Worm (Caenorhabditis elegans): ENCODE data around the gene rep-1.

Gene rep-1

DNA sequence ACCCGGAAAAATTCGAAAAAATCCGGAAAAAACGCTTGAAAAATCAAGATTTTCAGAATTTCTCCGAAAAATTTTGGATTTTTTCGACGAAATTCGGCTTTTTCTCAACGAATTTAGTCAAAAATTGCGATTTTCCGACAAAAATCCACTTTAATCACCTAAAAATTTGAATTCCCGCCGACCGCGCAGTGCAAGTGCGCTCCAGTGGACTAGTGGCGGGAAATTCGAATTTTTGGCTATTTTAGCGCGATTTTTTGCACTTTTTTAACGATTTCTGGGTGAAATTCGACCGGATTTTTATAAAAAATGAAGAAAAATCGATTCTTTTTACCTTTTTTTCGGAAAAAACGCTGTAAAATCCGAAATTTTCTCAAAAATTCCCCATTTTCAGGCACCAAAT, 35.7 kb upstream of the rep-1 start:
- TF ChIP-seq lin-54 (GFP tag; optimal IDR thresholded peaks at IDR 0.05): peak; percentile 95
- peak; percentile 61 for TF ChIP-seq lsl-1 (GFP tag; optimal IDR thresholded peaks at IDR 0.05)
- no peak for TF ChIP-seq T07F8.4 (tag; optimal IDR thresholded peaks at IDR 0.05)
- peak; percentile 2 for TF ChIP-seq tbp1 (GFP tag; optimal IDR thresholded peaks at IDR 0.05)
- peak; percentile 50 for TF ChIP-seq efl-1 (GFP tag; optimal IDR thresholded peaks at IDR 0.05)
- peak; percentile 87 for TF ChIP-seq mcd-1 (GFP tag; IDR thresholded peaks at IDR 0.05)
- peak; percentile 16 for TF ChIP-seq dpl-1 (GFP tag; optimal IDR thresholded peaks at IDR 0.05)
- no peak for TF ChIP-seq snpc-3.4 (tag; optimal IDR thresholded peaks at IDR 0.05)

DNA sequence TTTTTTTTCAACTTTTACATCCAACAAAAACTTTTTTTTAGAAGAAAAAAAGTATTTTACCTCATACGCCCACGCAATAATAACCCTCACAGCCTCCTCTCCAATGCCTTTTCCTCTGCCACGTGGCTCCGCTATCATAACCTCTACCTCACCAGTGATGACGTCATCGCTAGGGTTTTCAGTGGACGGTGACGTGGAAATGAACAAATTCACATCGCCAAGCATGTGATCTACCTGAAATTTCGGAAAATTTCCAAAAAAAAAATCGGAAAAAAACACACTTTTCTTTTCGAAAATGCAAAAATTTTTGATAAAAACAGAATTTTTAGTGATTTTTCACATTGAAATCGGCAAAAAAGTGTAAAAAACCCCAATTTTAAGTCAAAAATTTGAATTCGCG, 30.7 kb upstream of the rep-1 start:
- TF ChIP-seq chd-7 (tag; optimal IDR thresholded peaks at IDR 0.05): no peak
- no peak for TF ChIP-seq nhr-90 (tag; optimal IDR thresholded peaks at IDR 0.05)
- no peak for TF ChIP-seq ceh-58 (GFP tag; IDR thresholded peaks at IDR 0.05)
- no peak for TF ChIP-seq somi-1 (GFP tag; optimal IDR thresholded peaks at IDR 0.05)
- TF ChIP-seq hmg-1.2 (GFP tag; IDR thresholded peaks at IDR 0.05): no peak
- TF ChIP-seq C06A6.2 (GFP tag; conservative IDR thresholded peaks at IDR 0.05): no peak
- no peak for TF ChIP-seq ceh-40 (GFP tag; IDR thresholded peaks at IDR 0.05)
- no peak for TF ChIP-seq egl-18 (GFP tag; IDR thresholded peaks at IDR 0.05)
- no peak for TF ChIP-seq cebp-1 (GFP tag; IDR thresholded peaks at IDR 0.05)
- TF ChIP-seq cebp-1 (tag; optimal IDR thresholded peaks at IDR 0.05): no peak
- no peak for TF ChIP-seq nhr-27 (tag; optimal IDR thresholded peaks at IDR 0.05)
- no peak for TF ChIP-seq Y95B8A.8 (GFP tag; IDR thresholded peaks at IDR 0.05)
- no peak for TF ChIP-seq unc-62 (GFP tag; optimal IDR thresholded peaks at IDR 0.05)

DNA sequence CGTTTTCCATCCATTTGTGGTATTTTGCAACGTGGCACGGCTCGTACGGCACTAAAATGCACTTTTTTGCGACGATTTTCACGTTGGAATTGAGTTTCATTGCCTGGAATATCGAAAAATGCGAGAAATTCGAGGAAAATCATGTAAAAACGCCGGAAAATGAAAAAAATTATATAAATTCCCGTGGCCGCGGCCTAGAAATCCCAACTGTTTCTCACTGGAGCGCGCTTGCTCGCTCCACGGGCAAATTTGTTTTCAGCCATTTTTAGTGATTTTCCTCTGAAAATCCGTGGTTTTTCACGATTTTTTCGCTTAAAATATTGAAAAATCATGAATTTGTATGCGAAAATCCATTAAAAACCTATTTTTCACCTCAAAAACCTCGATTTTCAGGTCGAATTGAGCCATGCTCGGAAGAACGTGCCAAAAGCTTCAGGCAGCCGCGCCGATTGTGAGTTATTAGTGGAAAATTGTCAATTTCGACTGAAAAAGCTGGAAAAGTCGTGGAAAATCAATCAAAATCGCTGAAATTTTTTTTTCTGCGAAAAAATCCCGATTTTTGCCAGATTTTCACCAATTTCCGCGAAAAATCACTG, 29.9 kb upstream of the rep-1 start, which contains the start of the genes Y67D2.5 and cisd-3.2:
TSS of gene Y67D2.5 (minus strand) at position 145 of the 596 bp plus-strand sequence.
TSS of gene cisd-3.2 (plus strand) at position 394 of the 596 bp plus-strand sequence.
- peak; percentile 18 for TF ChIP-seq lsl-1 (GFP tag; optimal IDR thresholded peaks at IDR 0.05)
- TF ChIP-seq Y67H2A.10 (GFP tag; conservative IDR thresholded peaks at IDR 0.05): no peak
- TF ChIP-seq Y95B8A.8 (GFP tag; IDR thresholded peaks at IDR 0.05): no peak
- 0 out of 2 replicates have a peak, but pooled peaks have one; percentile 21 for TF ChIP-seq ceh-91 (GFP tag; IDR thresholded peaks at IDR 0.05)
- TF ChIP-seq mcd-1 (GFP tag; IDR thresholded peaks at IDR 0.05): peak; percentile 91
- no peak for TF ChIP-seq attf-5 (GFP tag; optimal IDR thresholded peaks at IDR 0.05)
- TF ChIP-seq rcor-1 (GFP tag; IDR thresholded peaks at IDR 0.05): no peak

DNA sequence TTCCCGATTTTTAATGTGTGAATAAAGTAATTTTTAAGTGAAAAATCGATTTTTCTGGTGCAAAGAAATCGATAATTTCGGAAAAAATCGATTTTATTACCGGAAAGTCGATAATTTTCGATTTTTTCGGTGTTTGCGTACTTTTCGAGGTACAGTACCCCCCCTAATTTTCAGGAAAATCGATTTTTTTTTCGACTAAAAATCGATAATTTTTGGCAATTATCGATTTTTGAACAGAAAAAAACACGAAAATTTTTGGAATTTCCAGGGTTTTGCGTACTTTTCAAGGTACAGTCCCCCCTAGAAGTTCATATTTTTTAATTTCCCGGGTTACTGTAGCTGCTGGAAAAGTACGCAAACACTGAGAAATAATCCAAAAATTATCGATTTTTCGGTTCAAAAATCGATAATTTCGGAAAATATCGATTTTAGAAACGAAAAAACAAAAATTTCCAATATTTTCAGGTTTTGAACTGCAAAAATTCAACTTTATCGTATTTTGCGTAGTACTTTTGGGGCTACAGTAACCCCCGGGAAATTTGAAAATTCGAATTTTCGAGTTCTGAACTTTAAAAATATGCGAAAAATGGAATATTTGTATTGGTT, 26.6 kb upstream of the rep-1 start:
- TF ChIP-seq snpc-1.3 (tag; optimal IDR thresholded peaks at IDR 0.05; ENCODE audit: insufficient read depth) (no peak), aptf-2 (GFP tag; conservative IDR thresholded peaks at IDR 0.05) (no peak), bed-2 (GFP tag; IDR thresholded peaks at IDR 0.05) (no peak), snpc-3.4 (tag; optimal IDR thresholded peaks at IDR 0.05) (no peak), snpc-4 (GFP tag; optimal IDR thresholded peaks at IDR 0.05) (no peak), snpc-4 (tag; optimal IDR thresholded peaks at IDR 0.05) (no peak), Y79H2A.3 (GFP tag; conservative IDR thresholded peaks at IDR 0.05) (no peak), tbp1 (GFP tag; optimal IDR thresholded peaks at IDR 0.05) (no peak), ztf-22 (GFP tag; optimal IDR thresholded peaks at IDR 0.05) (no peak)

Measured in whole organism, young adult.